Fruit fly (Drosophila melanogaster) whole organism, adult: ENCODE data around the gene CG9328.

Experiments used
- CG11617 ChIP-seq: fragments of 200-800 bp; sonication (Bioruptor generic); optimal IDR thresholded peaks from 2 replicates; lab custom pipeline; 2017; ENCODE audit warnings: mild to moderate bottlenecking, missing biosample characterization, missing genetic modification reagents, missing genetic modification characterization
- CG12768 ChIP-seq: fragments of 200-800 bp; sonication (Bioruptor generic); optimal IDR thresholded peaks from 2 replicates; lab custom pipeline; 2017; ENCODE audit warnings: missing biosample characterization, missing genetic modification characterization, mild to moderate bottlenecking, moderate library complexity, missing genetic modification reagents
- CG14711 ChIP-seq: fragments of 200-800 bp; sonication (Bioruptor generic); optimal IDR thresholded peaks from 2 replicates; lab custom pipeline; 2018; ENCODE audit warnings: missing biosample characterization, mild to moderate bottlenecking, missing genetic modification characterization, moderate library complexity
- CG1620 ChIP-seq: fragments of 200-800 bp; sonication (Bioruptor generic); optimal IDR thresholded peaks from 2 replicates; lab custom pipeline; 2016; ENCODE audit warnings: missing biosample characterization, missing genetic modification characterization
- CG33017 ChIP-seq: fragments of 200-800 bp; sonication (Bioruptor generic); optimal IDR thresholded peaks from 2 replicates; lab custom pipeline; 2018; ENCODE audit warnings: missing biosample characterization, mild to moderate bottlenecking, missing genetic modification characterization, moderate library complexity
- CG5204 ChIP-seq: fragments of 200-800 bp; sonication (Bioruptor generic); optimal IDR thresholded peaks from 2 replicates; lab custom pipeline; 2016; ENCODE audit warnings: missing biosample characterization, missing genetic modification characterization
- CG7045 ChIP-seq: fragments of 200-800 bp; sonication (Bioruptor generic); optimal IDR thresholded peaks from 2 replicates; lab custom pipeline; 2017; ENCODE audit warnings: missing biosample characterization, mild to moderate bottlenecking, missing genetic modification characterization
- CG7101 ChIP-seq: fragments of 200-800 bp; sonication (Bioruptor generic); optimal IDR thresholded peaks from 2 replicates; lab custom pipeline; 2018; ENCODE audit warnings: missing biosample characterization, mild to moderate bottlenecking, missing genetic modification characterization, moderate library complexity
- Clk ChIP-seq: fragments of 200-800 bp; sonication (Bioruptor generic); optimal IDR thresholded peaks from 2 replicates; lab custom pipeline; 2017; ENCODE audit warnings: missing biosample characterization, missing genetic modification characterization
- Crg-1 ChIP-seq: fragments of 200-800 bp; sonication (Bioruptor generic); optimal IDR thresholded peaks from 2 replicates; lab custom pipeline; 2016; ENCODE audit warnings: missing biosample characterization, missing genetic modification characterization
- Hr96 ChIP-seq: fragments of 200-800 bp; sonication (Bioruptor generic); optimal IDR thresholded peaks from 2 replicates; lab custom pipeline; 2016; ENCODE audit warnings: missing biosample characterization, missing genetic modification characterization
- Mnt ChIP-seq: fragments of 200-800 bp; sonication (Bioruptor generic); optimal IDR thresholded peaks from 2 replicates; lab custom pipeline; 2016; ENCODE audit warnings: missing biosample characterization, mild to moderate bottlenecking, missing genetic modification characterization
- bab1 ChIP-seq: fragments of 200-800 bp; sonication (Bioruptor generic); optimal IDR thresholded peaks from 3 replicates; lab custom pipeline; 2019; ENCODE audit warnings: missing biosample characterization, mild to moderate bottlenecking, missing genetic modification characterization, moderate library complexity
- cic ChIP-seq: fragments of 200-800 bp; sonication (Bioruptor generic); optimal IDR thresholded peaks from 2 replicates; lab custom pipeline; 2017; ENCODE audit warnings: missing biosample characterization, mild to moderate bottlenecking, missing genetic modification characterization, moderate library complexity
- cnc ChIP-seq, 2 experiments: fragments of >200 bp; optimal IDR thresholded peaks; 2 replicates each; lab custom pipeline; 2017
- kay ChIP-seq: fragments of 200-800 bp; sonication (Bioruptor generic); peaks from one replicate; lab custom pipeline; 2016; ENCODE audit warnings: missing biosample characterization, missing genetic modification characterization, borderline replicate concordance
- ovo ChIP-seq: fragments of 200-800 bp; sonication (Bioruptor generic); optimal IDR thresholded peaks from 2 replicates; lab custom pipeline; 2016; ENCODE audit warnings: missing biosample characterization, missing genetic modification characterization
- pad ChIP-seq: fragments of 200-800 bp; sonication (Bioruptor generic); optimal IDR thresholded peaks from 3 replicates; lab custom pipeline; 2017; ENCODE audit warnings: missing biosample characterization, missing genetic modification characterization, mild to moderate bottlenecking, moderate library complexity, missing genetic modification reagents
- tj ChIP-seq: fragments of 200-800 bp; sonication (Bioruptor generic); optimal IDR thresholded peaks from 3 replicates; lab custom pipeline; 2017; ENCODE audit warnings: missing biosample characterization, mild to moderate bottlenecking, missing genetic modification characterization, moderate library complexity
- toe ChIP-seq: fragments of 200-800 bp; sonication (Bioruptor generic); optimal IDR thresholded peaks from 2 replicates; lab custom pipeline; 2016; ENCODE audit warnings: missing biosample characterization, missing genetic modification characterization

CG9328 gene

dm6 chr2L:20780768-20781167, 16.7 kb upstream of the CG9328 start:
- TF ChIP-seq CG1620 (GFP tag; lab: Kevin White, UChicago) (peak; percentile 21), ovo (GFP tag; lab: Kevin White, UChicago) (peak; percentile 39), cic (GFP tag; lab: Kevin White, UChicago) (peak; percentile 82), Crg-1 (GFP tag; lab: Kevin White, UChicago) (peak; percentile 39), CG33017 (peak; percentile 79), CG7045 (peak; percentile 78), toe (GFP tag; lab: Kevin White, UChicago) (peak; percentile 15), CG7101 (tag; lab: Kevin White, UChicago) (peak; percentile 72), CG5204 (GFP tag; lab: Kevin White, UChicago) (peak; percentile 9), Clk (GFP tag; lab: Kevin White, UChicago) (peak; percentile 45), Mnt (GFP tag; lab: Kevin White, UChicago) (peak; percentile 37), pad (GFP tag; lab: Kevin White, UChicago) (peak; percentile 56), bab1 (no peak), CG14711 (tag; lab: Kevin White, UChicago) (peak; percentile 9), CG12768 (peak; percentile 81), kay (GFP tag; lab: Kevin White, UChicago) (peak; percentile 69), CG11617 (GFP tag; lab: Kevin White, UChicago) (peak; percentile 64), tj (GFP tag; lab: Kevin White, UChicago) (no peak), cnc (optimal IDR thresholded peaks at IDR 0.05; lab: Kevin White, UChicago) (no peak), Hr96 (GFP tag; lab: Kevin White, UChicago) (no peak)

- TF ChIP-seq pad (GFP tag; lab: Kevin White, UChicago) (peak; percentile 28), cic (GFP tag; lab: Kevin White, UChicago) (no peak), toe (GFP tag; lab: Kevin White, UChicago) (peak; percentile 34), ovo (GFP tag; lab: Kevin White, UChicago) (peak; percentile 86), CG7045 (no peak)
Observed at dm6 chr2L:20783044-20783443, 14.5 kb upstream of the CG9328 start.

dm6 chr2L:20783908-20784307, 13.6 kb upstream of the CG9328 start:
- TF ChIP-seq kay (GFP tag; lab: Kevin White, UChicago) (no peak), cnc (optimal IDR thresholded peaks at IDR 0.05; lab: Kevin White, UChicago) (no peak), CG12768 (no peak), CG11617 (GFP tag; lab: Kevin White, UChicago) (no peak), Mnt (GFP tag; lab: Kevin White, UChicago) (no peak), Crg-1 (GFP tag; lab: Kevin White, UChicago) (no peak), CG7101 (tag; lab: Kevin White, UChicago) (no peak)

- TF ChIP-seq Mnt (GFP tag; lab: Kevin White, UChicago) (no peak), CG7045 (no peak), tj (GFP tag; lab: Kevin White, UChicago) (no peak), Clk (GFP tag; lab: Kevin White, UChicago) (no peak), pad (GFP tag; lab: Kevin White, UChicago) (no peak), kay (GFP tag; lab: Kevin White, UChicago) (no peak), toe (GFP tag; lab: Kevin White, UChicago) (no peak), CG33017 (no peak), CG14711 (tag; lab: Kevin White, UChicago) (no peak), ovo (GFP tag; lab: Kevin White, UChicago) (no peak), CG11617 (GFP tag; lab: Kevin White, UChicago) (no peak), CG7101 (tag; lab: Kevin White, UChicago) (no peak), bab1 (no peak), cnc (optimal IDR thresholded peaks at IDR 0.05; lab: Kevin White, UChicago) (no peak), cic (GFP tag; lab: Kevin White, UChicago) (no peak), CG5204 (GFP tag; lab: Kevin White, UChicago) (no peak), Hr96 (GFP tag; lab: Kevin White, UChicago) (no peak), CG1620 (GFP tag; lab: Kevin White, UChicago) (no peak), CG12768 (no peak)
Observed at dm6 chr2L:20785333-20785732, 12.2 kb upstream of the CG9328 start.

dm6 chr2L:20787271-20787791, 10.2 kb upstream of the CG9328 start, which contains the start of gene Pomp:
TSS of gene Pomp (plus strand) at chr2L:20787656.
- no peak for TF ChIP-seq CG7045
- TF ChIP-seq CG7101 (tag; lab: Kevin White, UChicago), result peak; percentile 47
- no peak for TF ChIP-seq CG33017
- no peak for TF ChIP-seq CG5204 (GFP tag; lab: Kevin White, UChicago)
- TF ChIP-seq toe (GFP tag; lab: Kevin White, UChicago), result peak; percentile 17
- peak; percentile 41 for TF ChIP-seq bab1
- TF ChIP-seq Crg-1 (GFP tag; lab: Kevin White, UChicago), result peak; percentile 3
- no peak for TF ChIP-seq CG1620 (GFP tag; lab: Kevin White, UChicago)
- peak; percentile 9 for TF ChIP-seq tj (GFP tag; lab: Kevin White, UChicago)
- TF ChIP-seq cnc (optimal IDR thresholded peaks at IDR 0.05; lab: Kevin White, UChicago), result no peak
- peak; percentile 12 for TF ChIP-seq pad (GFP tag; lab: Kevin White, UChicago)
- no peak for TF ChIP-seq CG12768
- TF ChIP-seq kay (GFP tag; lab: Kevin White, UChicago), result peak; percentile 33
- peak; percentile 61 for TF ChIP-seq CG14711 (tag; lab: Kevin White, UChicago)
- no peak for TF ChIP-seq CG11617 (GFP tag; lab: Kevin White, UChicago)
- TF ChIP-seq Clk (GFP tag; lab: Kevin White, UChicago), result no peak
- no peak for TF ChIP-seq Hr96 (GFP tag; lab: Kevin White, UChicago)
- no peak for TF ChIP-seq ovo (GFP tag; lab: Kevin White, UChicago)
- TF ChIP-seq cic (GFP tag; lab: Kevin White, UChicago), result peak; percentile 39
- TF ChIP-seq Mnt (GFP tag; lab: Kevin White, UChicago), result no peak
